Fruit fly (Drosophila melanogaster) whole organism, embryonic: Measurements from ENCODE around the gene Wdr33.
A peak's percentile ranks its signal among the peaks of the same experiment; 100 is the strongest.

Experiments used
- Atf3 ChIP-seq: fragments of 200-800 bp; sonication (Bioruptor generic); optimal IDR thresholded peaks from 3 replicates; lab custom pipeline; 2016; ENCODE audit warnings: missing biosample characterization, missing genetic modification characterization
- CG1024 ChIP-seq: fragments of 200-800 bp; sonication (Bioruptor generic); IDR thresholded peaks from 2 replicates; pipeline ENCODE4 v1.3.6; 2022; ENCODE audit warnings: missing biosample characterization, missing genetic modification characterization
- CG10431 ChIP-seq: fragments of 200-800 bp; sonication (Bioruptor generic); optimal IDR thresholded peaks from 3 replicates; lab custom pipeline; 2018; ENCODE audit warnings: missing biosample characterization, mild to moderate bottlenecking, missing genetic modification characterization
- CG12299 ChIP-seq: fragments of 200-800 bp; sonication (Bioruptor generic); optimal IDR thresholded peaks from 2 replicates; lab custom pipeline; 2018; ENCODE audit warnings: missing biosample characterization, mild to moderate bottlenecking, missing genetic modification characterization
- CG13296 ChIP-seq: fragments of 200-800 bp; sonication (Bioruptor generic); optimal IDR thresholded peaks from 3 replicates; lab custom pipeline; 2018; ENCODE audit warnings: missing biosample characterization, mild to moderate bottlenecking, missing genetic modification characterization
- CG14014 ChIP-seq: fragments of 200-800 bp; sonication (Bioruptor generic); IDR thresholded peaks from 2 replicates; pipeline ENCODE4 v1.3.6; 2022; ENCODE audit warnings: missing biosample characterization, missing genetic modification characterization
- CG16813 ChIP-seq: fragments of 200-800 bp; sonication (Bioruptor generic); IDR thresholded peaks from 3 replicates; pipeline ENCODE4 v1.3.6; 2022; ENCODE audit warnings: missing biosample characterization, missing genetic modification characterization; ENCODE audit not compliant: partially characterized antibody
- CG17802 ChIP-seq: fragments of 200-800 bp; sonication (Bioruptor generic); optimal IDR thresholded peaks from 2 replicates; lab custom pipeline; 2018; ENCODE audit warnings: missing biosample characterization, mild to moderate bottlenecking, missing genetic modification characterization, moderate library complexity
- CG1832 ChIP-seq: fragments of 200-800 bp; sonication (Bioruptor generic); optimal IDR thresholded peaks from 2 replicates; lab custom pipeline; 2017; ENCODE audit warnings: missing biosample characterization, mild to moderate bottlenecking, missing genetic modification characterization, inconsistent platforms
- CG2120 ChIP-seq: fragments of 200-800 bp; sonication (Bioruptor generic); optimal IDR thresholded peaks from 3 replicates; lab custom pipeline; 2016; ENCODE audit warnings: missing biosample characterization, missing genetic modification characterization
- CG30020 ChIP-seq: fragments of 200-800 bp; optimal IDR thresholded peaks from 2 replicates; lab custom pipeline; 2019; ENCODE audit warnings: missing biosample characterization, mild to moderate bottlenecking, missing genetic modification characterization, moderate library complexity
- CG3838 ChIP-seq: fragments of 200-800 bp; sonication (Bioruptor generic); optimal IDR thresholded peaks from 3 replicates; lab custom pipeline; 2016; ENCODE audit warnings: missing biosample characterization, missing genetic modification characterization
- CG6175 ChIP-seq: fragments of 200-800 bp; sonication (Bioruptor generic); IDR thresholded peaks from 3 replicates; pipeline ENCODE4 v1.3.6; 2022; ENCODE audit warnings: missing biosample characterization, missing genetic modification characterization
- CG6791 ChIP-seq: fragments of 200-800 bp; sonication (Bioruptor generic); IDR thresholded peaks from 3 replicates; pipeline ENCODE4 v1.3.6; 2022; ENCODE audit warnings: missing biosample characterization, missing genetic modification characterization; ENCODE audit not compliant: partially characterized antibody
- CG7745 ChIP-seq: fragments of 200-800 bp; sonication (Bioruptor generic); optimal IDR thresholded peaks from 2 replicates; lab custom pipeline; 2018; ENCODE audit warnings: missing biosample characterization, mild to moderate bottlenecking, missing genetic modification characterization, moderate library complexity
- CG8944 ChIP-seq: fragments of 200-800 bp; sonication (Bioruptor generic); optimal IDR thresholded peaks from 3 replicates; lab custom pipeline; 2016; ENCODE audit warnings: missing biosample characterization, missing genetic modification characterization
- CG9727 ChIP-seq: fragments of 200-800 bp; sonication (Bioruptor generic); optimal IDR thresholded peaks from 3 replicates; lab custom pipeline; 2017; ENCODE audit warnings: missing biosample characterization, mild to moderate bottlenecking, missing genetic modification characterization
- CG9797 ChIP-seq: fragments of 200-800 bp; sonication (Bioruptor generic); optimal IDR thresholded peaks from 3 replicates; lab custom pipeline; 2018; ENCODE audit warnings: missing biosample characterization, mild to moderate bottlenecking, missing genetic modification characterization
- Doc3 ChIP-seq: fragments of 200-800 bp; sonication (Bioruptor generic); IDR thresholded peaks from 3 replicates; pipeline ENCODE4 v1.3.6; 2022; ENCODE audit warnings: missing biosample characterization, missing genetic modification characterization; ENCODE audit not compliant: partially characterized antibody
- Ets97D ChIP-seq: fragments of 200-800 bp; sonication (Bioruptor generic); optimal IDR thresholded peaks from 3 replicates; lab custom pipeline; 2016; ENCODE audit warnings: missing biosample characterization, missing genetic modification characterization
- Fer2 ChIP-seq: fragments of 200-800 bp; sonication (Bioruptor generic); optimal IDR thresholded peaks from 2 replicates; lab custom pipeline; 2018; ENCODE audit warnings: missing biosample characterization, mild to moderate bottlenecking, missing genetic modification characterization, moderate library complexity
- Fer3 ChIP-seq: fragments of 200-800 bp; sonication (Bioruptor generic); optimal IDR thresholded peaks from 2 replicates; lab custom pipeline; 2018; ENCODE audit warnings: missing biosample characterization, mild to moderate bottlenecking, missing genetic modification characterization, moderate library complexity
- H2.0 ChIP-seq: fragments of 200-800 bp; sonication (Bioruptor generic); IDR thresholded peaks from 2 replicates; pipeline ENCODE4 v1.3.6; 2022; ENCODE audit warnings: missing biosample characterization, missing genetic modification characterization
- Hsf ChIP-seq: fragments of 200-800 bp; sonication (Bioruptor generic); optimal IDR thresholded peaks from 3 replicates; lab custom pipeline; 2016; ENCODE audit warnings: missing biosample characterization, missing genetic modification characterization
- Kr ChIP-seq: fragments of 200-800 bp; sonication (Bioruptor generic); optimal IDR thresholded peaks from 2 replicates; lab custom pipeline; 2017; ENCODE audit warnings: missing biosample characterization, mild to moderate bottlenecking, missing genetic modification characterization
- NC2β ChIP-seq: fragments of 200-800 bp; sonication (Bioruptor generic); optimal IDR thresholded peaks from 2 replicates; lab custom pipeline; 2016; ENCODE audit warnings: missing biosample characterization, missing genetic modification characterization
- Opbp ChIP-seq: fragments of 200-800 bp; sonication (Bioruptor generic); IDR thresholded peaks from 3 replicates; pipeline ENCODE4 v1.3.6; 2022; ENCODE audit warnings: missing biosample characterization, missing genetic modification characterization; ENCODE audit not compliant: partially characterized antibody
- Rx ChIP-seq: fragments of 200-800 bp; sonication (Bioruptor generic); IDR thresholded peaks from 2 replicates; pipeline ENCODE4 v1.3.6; 2022; ENCODE audit warnings: missing biosample characterization, missing genetic modification characterization
- Xrp1 ChIP-seq: fragments of 200-800 bp; sonication (Bioruptor generic); IDR thresholded peaks from 2 replicates; pipeline ENCODE4 v1.3.6; 2022; ENCODE audit warnings: missing biosample characterization, missing genetic modification characterization
- YL-1 ChIP-seq: fragments of 200-800 bp; sonication (Bioruptor generic); optimal IDR thresholded peaks from 3 replicates; lab custom pipeline; 2017; ENCODE audit warnings: missing biosample characterization, mild to moderate bottlenecking, missing genetic modification characterization
- ac ChIP-seq: fragments of 200-800 bp; sonication (Bioruptor generic); optimal IDR thresholded peaks from 3 replicates; lab custom pipeline; 2017; ENCODE audit warnings: missing biosample characterization, mild to moderate bottlenecking, missing genetic modification characterization
- ato ChIP-seq: fragments of 200-800 bp; sonication (Bioruptor generic); IDR thresholded peaks from 2 replicates; pipeline ENCODE4 v1.3.6; 2022; ENCODE audit warnings: missing biosample characterization, missing genetic modification characterization; ENCODE audit not compliant: partially characterized antibody
- da ChIP-seq: fragments of 200-800 bp; sonication (Bioruptor generic); optimal IDR thresholded peaks from 2 replicates; lab custom pipeline; 2016; ENCODE audit warnings: missing biosample characterization, missing genetic modification characterization
- dmrt99B ChIP-seq: fragments of 200-800 bp; sonication (Bioruptor generic); optimal IDR thresholded peaks from 2 replicates; lab custom pipeline; 2018; ENCODE audit warnings: missing biosample characterization, mild to moderate bottlenecking, missing genetic modification characterization, moderate library complexity
- dpn ChIP-seq, 2 experiments: fragments of 200-800 bp; sonication (Bioruptor generic); optimal IDR thresholded peaks; 3 replicates each; lab custom pipeline; 2016; ENCODE audit warnings: missing biosample characterization in 2 of 2, missing genetic modification characterization in 2 of 2
- exex ChIP-seq: fragments of 200-800 bp; sonication (Bioruptor generic); optimal IDR thresholded peaks from 4 replicates; lab custom pipeline; 2018; ENCODE audit warnings: missing biosample characterization, mild to moderate bottlenecking, missing genetic modification characterization, moderate library complexity
- ftz-f1 ChIP-seq: fragments of 200-800 bp; sonication (Bioruptor generic); optimal IDR thresholded peaks from 2 replicates; lab custom pipeline; 2016; ENCODE audit warnings: missing biosample characterization, missing genetic modification characterization
- gro ChIP-seq: fragments of 200-800 bp; sonication (Bioruptor generic); optimal IDR thresholded peaks from 2 replicates; lab custom pipeline; 2016; ENCODE audit warnings: missing biosample characterization, missing genetic modification characterization
- h ChIP-seq: fragments of >200 bp; optimal IDR thresholded peaks from 2 replicates; lab custom pipeline; 2017
- knrl ChIP-seq: fragments of 200-800 bp; sonication (Bioruptor generic); IDR thresholded peaks from 3 replicates; pipeline ENCODE4 v1.3.6; 2022; ENCODE audit warnings: missing biosample characterization, missing genetic modification characterization; ENCODE audit not compliant: partially characterized antibody
- oc ChIP-seq: fragments of 200-800 bp; sonication (Bioruptor generic); optimal IDR thresholded peaks from 2 replicates; lab custom pipeline; 2018; ENCODE audit warnings: missing biosample characterization, mild to moderate bottlenecking, missing genetic modification characterization, moderate library complexity
- otp ChIP-seq: fragments of 200-800 bp; sonication (Bioruptor generic); IDR thresholded peaks from 3 replicates; pipeline ENCODE4, ENCODE4 v1.3.6; 2022; ENCODE audit warnings: missing biosample characterization, missing genetic modification characterization
- pum ChIP-seq: fragments of 200-800 bp; sonication (Bioruptor generic); optimal IDR thresholded peaks from 2 replicates; lab custom pipeline; 2016; ENCODE audit warnings: missing biosample characterization, missing genetic modification characterization
- pzg ChIP-seq: fragments of 200-800 bp; sonication (Bioruptor generic); optimal IDR thresholded peaks from 3 replicates; lab custom pipeline; 2018; ENCODE audit warnings: missing biosample characterization, mild to moderate bottlenecking, missing genetic modification characterization, moderate library complexity
- rib ChIP-seq: fragments of 200-800 bp; sonication (Bioruptor generic); IDR thresholded peaks from 2 replicates; pipeline ENCODE4 v1.3.6; 2022; ENCODE audit warnings: missing biosample characterization, missing genetic modification characterization
- salm ChIP-seq: fragments of 200-800 bp; sonication (Bioruptor generic); optimal IDR thresholded peaks from 2 replicates; lab custom pipeline; 2018; ENCODE audit warnings: missing biosample characterization, mild to moderate bottlenecking, missing genetic modification characterization
- sens-2 ChIP-seq: fragments of 200-800 bp; sonication (Bioruptor generic); IDR thresholded peaks from 2 replicates; pipeline ENCODE4 v1.3.6; 2022; ENCODE audit warnings: missing biosample characterization, missing genetic modification characterization
- shn ChIP-seq: fragments of 200-800 bp; sonication (Bioruptor generic); optimal IDR thresholded peaks from 3 replicates; lab custom pipeline; 2016; ENCODE audit warnings: missing biosample characterization, missing genetic modification characterization
- wek ChIP-seq: fragments of 200-800 bp; sonication (Bioruptor generic); optimal IDR thresholded peaks from 3 replicates; lab custom pipeline; 2018; ENCODE audit warnings: missing biosample characterization, mild to moderate bottlenecking, missing genetic modification characterization, moderate library complexity
- zen ChIP-seq: fragments of 200-800 bp; sonication (Bioruptor generic); optimal IDR thresholded peaks from 3 replicates; lab custom pipeline; 2018; ENCODE audit warnings: missing biosample characterization, mild to moderate bottlenecking, missing genetic modification characterization, moderate library complexity

Gene Wdr33

DNA sequence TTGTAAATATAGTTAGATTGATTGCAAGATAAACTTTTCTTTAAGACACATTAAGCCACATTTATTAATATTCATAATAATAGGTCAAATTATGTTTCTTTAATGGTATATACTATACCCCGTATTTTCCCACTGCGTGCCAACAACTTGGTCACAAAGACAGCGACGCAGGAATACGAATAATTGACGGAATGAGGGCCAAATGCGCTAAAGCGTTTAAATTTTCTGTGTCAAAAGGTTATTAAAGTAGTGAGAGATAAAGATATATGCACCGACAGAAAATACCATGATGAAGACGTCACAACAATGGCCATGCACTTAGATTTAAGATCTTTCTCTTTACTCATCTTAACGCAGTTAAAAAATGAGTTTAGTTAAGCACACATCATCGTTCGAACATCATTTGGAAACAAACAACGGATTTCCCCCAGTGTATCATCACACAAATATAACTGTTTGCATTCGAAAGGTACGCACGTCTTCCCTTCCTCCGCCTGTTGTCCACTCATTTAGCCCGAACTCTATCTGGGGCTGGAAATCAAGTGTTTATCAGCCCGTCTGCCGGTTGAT lies 40.0 kb upstream of the Wdr33 start (continued):
- TF ChIP-seq Hsf (GFP tag; lab: Kevin White, UChicago) (peak; percentile 54), CG7745 (tag; lab: Kevin White, UChicago) (no peak), Kr (GFP tag; lab: Kevin White, UChicago) (no peak), Fer2 (tag; lab: Kevin White, UChicago) (no peak), pum (GFP tag; lab: Kevin White, UChicago) (peak; percentile 65), CG8944 (peak; percentile 52), dmrt99B (tag; lab: Kevin White, UChicago) (peak; percentile 84), CG1024 (GFP tag; lab: Robert Waterston, UW) (peak; percentile 69), salm (tag; lab: Kevin White, UChicago) (peak; percentile 16), CG16813 (GFP tag; lab: Robert Waterston, UW) (no peak), zen (tag; lab: Kevin White, UChicago) (peak; percentile 21), CG2120 (GFP tag; lab: Kevin White, UChicago) (peak; percentile 63), H2.0 (GFP tag; lab: Robert Waterston, UW) (peak; percentile 68), shn (GFP tag; lab: Kevin White, UChicago) (peak; percentile 40), Atf3 (GFP tag; lab: Kevin White, UChicago) (peak; percentile 21), Rx (GFP tag; lab: Robert Waterston, UW) (peak; percentile 75), CG9797 (GFP tag; lab: Kevin White, UChicago) (no peak), CG14014 (GFP tag; lab: Robert Waterston, UW) (peak; percentile 43; the same call in 1 of the 2 replicates), Xrp1 (GFP tag; lab: Robert Waterston, UW) (peak; percentile 59), Doc3 (GFP tag; lab: Robert Waterston, UW) (no peak), CG10431 (no peak), rib (GFP tag; lab: Robert Waterston, UW) (no peak), oc (tag; lab: Kevin White, UChicago) (peak; percentile 80), CG17802 (peak; percentile 54), sens-2 (GFP tag; lab: Robert Waterston, UW) (peak; percentile 65), ato (no peak), CG9727 (GFP tag; lab: Kevin White, UChicago) (peak; percentile 75), NC2β (peak; percentile 62), wek (peak; percentile 29), Ets97D (GFP tag; lab: Kevin White, UChicago) (peak; percentile 24), knrl (GFP tag; lab: Robert Waterston, UW) (no peak), CG3838 (GFP tag; lab: Kevin White, UChicago) (no peak), dpn (GFP tag; optimal IDR thresholded peaks at IDR 0.05; lab: Kevin White, UChicago) (peak; percentile 72 to 73), ftz-f1 (GFP tag; lab: Kevin White, UChicago) (no peak), da (GFP tag; lab: Kevin White, UChicago) (peak; percentile 27), pzg (GFP tag; lab: Kevin White, UChicago) (no peak), Opbp (no peak), CG6791 (GFP tag; lab: Robert Waterston, UW) (no peak), exex (tag; lab: Kevin White, UChicago) (peak; percentile 18), CG30020 (peak; percentile 17), CG13296 (no peak), CG6175 (GFP tag; lab: Robert Waterston, UW) (no peak), Fer3 (tag; lab: Kevin White, UChicago) (peak; percentile 58), gro (peak; percentile 57), CG12299 (tag; lab: Kevin White, UChicago) (peak; percentile 22), h (no peak), otp (peak; percentile 79; the same call in 2 of the 3 replicates), ac (GFP tag; lab: Kevin White, UChicago) (no peak), CG1832 (GFP tag; lab: Kevin White, UChicago) (no peak), YL-1 (no peak)
